Fruit fly (Drosophila melanogaster) whole organism, prepupa: Measurements from ENCODE around the gene bin.
A peak's percentile ranks its signal among the peaks of the same experiment; 100 is the strongest.

ENCODE experiments used
- CG10631 ChIP-seq: fragments of 200-800 bp; sonication (Bioruptor generic); optimal IDR thresholded peaks from 2 replicates; lab custom pipeline; 2016; ENCODE audit warnings: missing biosample characterization, missing genetic modification characterization
- CG11294 ChIP-seq: fragments of 200-800 bp; sonication (Bioruptor generic); IDR thresholded peaks from 2 replicates; pipeline ENCODE4 v1.3.6; 2022; ENCODE audit warnings: missing biosample characterization, missing genetic modification characterization
- CG11902 ChIP-seq: fragments of 200-800 bp; sonication (Bioruptor generic); optimal IDR thresholded peaks from 3 replicates; lab custom pipeline; 2016; ENCODE audit warnings: missing biosample characterization, missing genetic modification characterization
- CG15336 ChIP-seq: fragments of 200-800 bp; sonication (Bioruptor generic); IDR thresholded peaks from 2 replicates; pipeline ENCODE4 v1.3.6; 2022; ENCODE audit warnings: missing biosample characterization, missing genetic modification characterization
- CG1621 ChIP-seq: fragments of 200-800 bp; sonication (Bioruptor generic); optimal IDR thresholded peaks from 3 replicates; lab custom pipeline; 2018; ENCODE audit warnings: missing biosample characterization, mild to moderate bottlenecking, missing genetic modification characterization
- CG16779 ChIP-seq: fragments of 200-800 bp; sonication (Bioruptor generic); optimal IDR thresholded peaks from 3 replicates; lab custom pipeline; 2017; ENCODE audit warnings: missing biosample characterization, mild to moderate bottlenecking, missing genetic modification characterization
- CG31627 ChIP-seq: fragments of 200-800 bp; sonication (Bioruptor generic); optimal IDR thresholded peaks from 3 replicates; lab custom pipeline; 2016; ENCODE audit warnings: missing biosample characterization, missing genetic modification characterization
- CG32006 ChIP-seq: fragments of 200-800 bp; sonication (Bioruptor generic); optimal IDR thresholded peaks from 3 replicates; lab custom pipeline; 2017; ENCODE audit warnings: missing biosample characterization, mild to moderate bottlenecking, missing genetic modification characterization
- CG4318 ChIP-seq: fragments of 200-800 bp; sonication (Bioruptor generic); optimal IDR thresholded peaks from 3 replicates; lab custom pipeline; 2017; ENCODE audit warnings: missing biosample characterization, mild to moderate bottlenecking, missing genetic modification characterization
- CG6163 ChIP-seq: fragments of 200-800 bp; sonication (Bioruptor generic); IDR thresholded peaks from 3 replicates; pipeline ENCODE4 v1.3.6; 2022; ENCODE audit warnings: missing biosample characterization, missing genetic modification characterization
- CG6276 ChIP-seq: fragments of 200-800 bp; sonication (Bioruptor generic); optimal IDR thresholded peaks from 2 replicates; lab custom pipeline; 2017; ENCODE audit warnings: missing biosample characterization, mild to moderate bottlenecking, missing genetic modification characterization
- CG6792 ChIP-seq: fragments of 200-800 bp; sonication (Bioruptor generic); optimal IDR thresholded peaks from 3 replicates; lab custom pipeline; 2016; ENCODE audit warnings: missing biosample characterization, missing genetic modification characterization
- CG6808 ChIP-seq: fragments of 200-800 bp; sonication (Bioruptor generic); optimal IDR thresholded peaks from 3 replicates; lab custom pipeline; 2017; ENCODE audit warnings: missing biosample characterization, missing genetic modification characterization, mild to moderate bottlenecking, moderate library complexity, missing genetic modification reagents
- CG6854 ChIP-seq: fragments of 200-800 bp; sonication (Bioruptor generic); optimal IDR thresholded peaks from 2 replicates; lab custom pipeline; 2017; ENCODE audit warnings: missing biosample characterization, mild to moderate bottlenecking, missing genetic modification characterization
- CG8119 ChIP-seq: fragments of 200-800 bp; sonication (Bioruptor generic); IDR thresholded peaks from 3 replicates; pipeline ENCODE4 v1.3.6; 2022; ENCODE audit warnings: missing biosample characterization, missing genetic modification characterization
- CG8319 ChIP-seq: fragments of 200-800 bp; sonication (Bioruptor generic); optimal IDR thresholded peaks from 3 replicates; lab custom pipeline; 2016; ENCODE audit warnings: missing biosample characterization, missing genetic modification characterization
- CG9139 ChIP-seq: fragments of 200-800 bp; sonication (Bioruptor generic); optimal IDR thresholded peaks from 3 replicates; lab custom pipeline; 2017; ENCODE audit warnings: missing biosample characterization, mild to moderate bottlenecking, missing genetic modification characterization
- Eip75B ChIP-seq: fragments of 200-800 bp; sonication (Bioruptor generic); optimal IDR thresholded peaks from 3 replicates; lab custom pipeline; 2016; ENCODE audit warnings: missing biosample characterization, missing genetic modification characterization
- Eip78C ChIP-seq: fragments of 200-800 bp; sonication (Bioruptor generic); peaks from one replicate; lab custom pipeline; 2016; ENCODE audit warnings: missing biosample characterization, missing genetic modification characterization
- Eip93F ChIP-seq: fragments of 200-800 bp; sonication (Bioruptor generic); optimal IDR thresholded peaks from 2 replicates; lab custom pipeline; 2016; ENCODE audit warnings: missing biosample characterization, mild to moderate bottlenecking, missing genetic modification characterization
- Ets96B ChIP-seq: fragments of 200-800 bp; optimal IDR thresholded peaks from 2 replicates; lab custom pipeline; 2019; ENCODE audit warnings: missing biosample characterization, mild to moderate bottlenecking, missing genetic modification characterization, moderate library complexity
- Gug ChIP-seq: fragments of 200-800 bp; sonication (Bioruptor generic); IDR thresholded peaks from 2 replicates; pipeline ENCODE4 v1.3.6; 2022; ENCODE audit warnings: missing biosample characterization, missing genetic modification characterization
- Hr38 ChIP-seq: sonication (Bioruptor generic); optimal IDR thresholded peaks from 2 replicates; lab custom pipeline; 2016; ENCODE audit warnings: missing biosample characterization, missing genetic modification characterization
- Lpt ChIP-seq: fragments of 200-800 bp; sonication (Bioruptor generic); optimal IDR thresholded peaks from 3 replicates; lab custom pipeline; 2016; ENCODE audit warnings: missing biosample characterization, missing genetic modification characterization
- OdsH ChIP-seq: fragments of 200-800 bp; sonication (Bioruptor generic); optimal IDR thresholded peaks from 3 replicates; lab custom pipeline; 2016; ENCODE audit warnings: missing biosample characterization, missing genetic modification characterization
- Sox102F ChIP-seq: fragments of 200-800 bp; sonication (Bioruptor generic); optimal IDR thresholded peaks from 2 replicates; lab custom pipeline; 2016; ENCODE audit warnings: missing biosample characterization, mild to moderate bottlenecking, missing genetic modification characterization
- Sox14 ChIP-seq: fragments of 200-800 bp; sonication (Bioruptor generic); optimal IDR thresholded peaks from 3 replicates; lab custom pipeline; 2016; ENCODE audit warnings: missing biosample characterization, missing genetic modification characterization
- Sox15 ChIP-seq: fragments of 200-800 bp; sonication (Bioruptor generic); optimal IDR thresholded peaks from 3 replicates; lab custom pipeline; 2016; ENCODE audit warnings: missing biosample characterization, missing genetic modification characterization
- achi ChIP-seq: fragments of 200-800 bp; sonication (Bioruptor generic); optimal IDR thresholded peaks from 3 replicates; lab custom pipeline; 2016; ENCODE audit warnings: missing biosample characterization, missing genetic modification characterization
- acj6 ChIP-seq: fragments of 200-800 bp; sonication (Bioruptor generic); optimal IDR thresholded peaks from 3 replicates; lab custom pipeline; 2016; ENCODE audit warnings: missing biosample characterization, missing genetic modification characterization
- cyc ChIP-seq: fragments of 200-800 bp; sonication (Bioruptor generic); optimal IDR thresholded peaks from 3 replicates; lab custom pipeline; 2016; ENCODE audit warnings: missing biosample characterization, missing genetic modification characterization
- eg ChIP-seq: fragments of 200-800 bp; sonication (Bioruptor generic); IDR thresholded peaks from 3 replicates; pipeline ENCODE4 v1.3.6; 2022; ENCODE audit warnings: missing biosample characterization, missing genetic modification characterization
- fd59A ChIP-seq: fragments of 200-800 bp; sonication (Bioruptor generic); optimal IDR thresholded peaks from 2 replicates; lab custom pipeline; 2017; ENCODE audit warnings: missing biosample characterization, mild to moderate bottlenecking, missing genetic modification characterization, missing genetic modification reagents
- fd85E ChIP-seq: fragments of 200-800 bp; sonication (Bioruptor generic); optimal IDR thresholded peaks from 3 replicates; lab custom pipeline; 2016; ENCODE audit warnings: missing biosample characterization, missing genetic modification characterization
- fkh ChIP-seq: fragments of 200-800 bp; sonication (Bioruptor generic); optimal IDR thresholded peaks from 3 replicates; lab custom pipeline; 2017; ENCODE audit warnings: missing biosample characterization, mild to moderate bottlenecking, missing genetic modification characterization, moderate library complexity
- lz ChIP-seq: fragments of 200-800 bp; sonication (Bioruptor generic); optimal IDR thresholded peaks from 3 replicates; lab custom pipeline; 2016; ENCODE audit warnings: missing biosample characterization, missing genetic modification characterization
- salr ChIP-seq, 2 experiments: fragments of 200-800 bp; sonication (Bioruptor generic); optimal IDR thresholded peaks; 3 replicates each; lab custom pipeline; 2016 to 2018; ENCODE audit warnings: missing biosample characterization in 2 of 2, missing genetic modification characterization in 2 of 2, mild to moderate bottlenecking in 1 of 2
- svp ChIP-seq: fragments of 200-800 bp; sonication (Bioruptor generic); peaks from one replicate; lab custom pipeline; 2016; ENCODE audit warnings: missing biosample characterization, missing genetic modification characterization
- topi ChIP-seq: fragments of 200-800 bp; sonication (Bioruptor generic); optimal IDR thresholded peaks from 3 replicates; lab custom pipeline; 2016; ENCODE audit warnings: missing biosample characterization, missing genetic modification characterization
- vri ChIP-seq: fragments of 200-800 bp; sonication (Bioruptor generic); optimal IDR thresholded peaks from 3 replicates; lab custom pipeline; 2016; ENCODE audit warnings: missing biosample characterization, mild to moderate bottlenecking, missing genetic modification characterization

The bin gene

DNA sequence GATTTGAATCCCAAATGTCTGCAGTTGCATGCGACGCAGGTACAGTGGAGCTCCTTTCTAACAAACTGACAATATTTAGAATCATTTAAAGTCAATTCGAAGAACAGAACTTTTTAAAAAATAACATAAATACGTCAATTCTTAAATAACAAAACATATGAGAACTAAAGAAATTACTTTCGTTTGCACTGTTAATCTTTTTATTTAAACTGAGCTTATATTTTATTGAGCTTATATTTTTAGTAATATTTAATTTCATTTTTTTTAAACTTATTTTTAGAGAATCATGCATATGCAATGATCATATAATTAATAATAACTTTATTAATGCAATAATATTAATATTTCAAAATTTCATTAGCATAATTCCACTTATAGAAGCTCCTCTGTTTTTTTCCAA, 9.9 kb upstream of the bin start:
- TF ChIP-seq CG6276 (GFP tag; lab: Kevin White, UChicago) = no peak

DNA sequence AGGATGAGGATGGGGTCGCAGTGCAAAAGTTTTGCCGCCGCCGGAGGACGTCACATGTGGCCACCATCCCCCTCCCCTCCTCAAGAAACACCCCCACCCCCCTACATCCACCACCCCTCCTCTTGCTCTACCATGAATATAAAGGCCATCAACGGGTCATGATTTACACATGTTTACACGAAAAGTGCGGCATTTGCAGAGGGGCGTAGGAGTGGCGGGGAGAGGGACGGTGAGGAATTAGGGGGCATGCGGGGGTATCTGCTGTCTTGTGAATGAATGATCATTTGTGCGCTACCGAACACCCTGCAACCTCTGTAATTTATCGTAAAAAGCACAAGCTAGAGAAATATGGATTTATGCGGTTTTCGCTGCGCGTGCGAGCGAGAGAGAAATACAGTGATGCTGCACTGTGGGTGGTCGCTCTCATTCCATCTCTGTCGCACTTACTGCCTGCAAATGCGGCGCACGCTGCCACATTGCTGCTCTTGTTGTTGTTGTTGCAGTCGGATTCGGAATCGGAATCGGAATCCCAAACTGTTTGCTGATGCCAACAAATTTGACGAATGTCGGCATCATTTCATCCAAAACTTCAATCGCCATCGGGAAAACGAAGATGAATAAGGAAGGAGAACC, 9.2 kb upstream of the bin start:
- TF ChIP-seq vri (GFP tag; lab: Kevin White, UChicago) (no peak), CG6792 (GFP tag; lab: Kevin White, UChicago) (no peak), svp (GFP tag; lab: Kevin White, UChicago) (no peak), Sox14 (no peak), salr (GFP tag; optimal IDR thresholded peaks at IDR 0.05; lab: Kevin White, UChicago) (no peak), fd59A (GFP tag; lab: Kevin White, UChicago) (no peak), fkh (GFP tag; lab: Kevin White, UChicago) (no peak), Hr38 (GFP tag; lab: Kevin White, UChicago) (no peak)

DNA sequence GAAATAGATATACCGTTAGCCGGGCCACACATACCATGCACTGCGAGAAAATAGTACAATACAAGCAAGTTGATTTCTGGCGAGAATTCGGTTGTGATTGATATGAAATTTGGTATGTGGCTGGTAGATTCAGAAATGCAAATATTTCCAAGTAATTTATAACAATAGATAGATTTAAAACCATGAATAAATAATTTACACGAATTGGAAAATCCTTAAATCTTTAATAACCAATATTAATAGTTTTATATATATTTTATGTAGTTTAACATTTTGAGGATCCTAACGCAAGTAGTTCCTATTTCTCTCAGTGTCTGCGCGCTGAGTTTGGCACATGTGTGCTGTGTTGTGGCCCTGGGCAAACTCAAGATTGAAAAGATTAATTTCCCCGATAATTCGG, 8.6 kb upstream of the bin start:
- TF ChIP-seq CG15336 (GFP tag; lab: Robert Waterston, UW) = peak; percentile 22; the same call in 1 of the 2 replicates
- peak; percentile 23 for TF ChIP-seq achi
- TF ChIP-seq svp (GFP tag; lab: Kevin White, UChicago) = peak; percentile 28
- peak; percentile 30 for TF ChIP-seq Eip78C (GFP tag; lab: Kevin White, UChicago)
- TF ChIP-seq Eip93F = no peak
- TF ChIP-seq CG32006 (GFP tag; lab: Kevin White, UChicago) = peak; percentile 27

DNA sequence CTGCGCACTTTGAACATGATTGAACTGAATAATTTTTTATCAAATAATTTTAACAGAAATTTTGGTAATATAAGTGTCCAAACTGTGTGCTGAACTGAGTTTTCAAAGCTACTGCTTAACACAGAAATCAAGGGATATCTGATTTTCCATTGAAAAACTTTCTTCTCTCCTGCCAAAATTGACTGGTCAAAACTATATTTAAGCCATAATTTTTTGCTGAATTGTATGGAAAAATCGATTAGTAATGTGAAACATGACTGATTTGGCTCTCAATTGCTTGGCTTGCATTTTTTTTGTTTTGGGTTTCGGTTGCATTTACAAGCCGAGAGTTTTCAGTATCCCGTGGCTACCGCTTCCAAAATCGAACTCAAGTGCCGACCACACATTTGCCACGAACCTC, 5.9 kb upstream of the bin start, which contains the start of the genes CG32388 and CG43439:
Gene CG32388 (minus strand): TSS at position 101 of the 400 bp plus-strand sequence.
Gene CG43439 (minus strand): TSS at position 101 of the 400 bp plus-strand sequence.
- TF ChIP-seq CG4318 (GFP tag; lab: Kevin White, UChicago) = no peak
- no peak for TF ChIP-seq CG31627
- no peak for TF ChIP-seq Eip93F
- TF ChIP-seq CG6792 (GFP tag; lab: Kevin White, UChicago) = no peak
- no peak for TF ChIP-seq CG9139
- TF ChIP-seq vri (GFP tag; lab: Kevin White, UChicago) = no peak
- TF ChIP-seq CG6854 = no peak
- TF ChIP-seq CG8319 (GFP tag; lab: Kevin White, UChicago) = no peak
- TF ChIP-seq acj6 = no peak
- no peak for TF ChIP-seq topi (GFP tag; lab: Kevin White, UChicago)
- no peak for TF ChIP-seq CG11294 (GFP tag; lab: Robert Waterston, UW)
- TF ChIP-seq CG8119 (GFP tag; lab: Robert Waterston, UW) = no peak
- no peak for TF ChIP-seq CG15336 (GFP tag; lab: Robert Waterston, UW)
- no peak for TF ChIP-seq Sox102F (GFP tag; lab: Kevin White, UChicago)

DNA sequence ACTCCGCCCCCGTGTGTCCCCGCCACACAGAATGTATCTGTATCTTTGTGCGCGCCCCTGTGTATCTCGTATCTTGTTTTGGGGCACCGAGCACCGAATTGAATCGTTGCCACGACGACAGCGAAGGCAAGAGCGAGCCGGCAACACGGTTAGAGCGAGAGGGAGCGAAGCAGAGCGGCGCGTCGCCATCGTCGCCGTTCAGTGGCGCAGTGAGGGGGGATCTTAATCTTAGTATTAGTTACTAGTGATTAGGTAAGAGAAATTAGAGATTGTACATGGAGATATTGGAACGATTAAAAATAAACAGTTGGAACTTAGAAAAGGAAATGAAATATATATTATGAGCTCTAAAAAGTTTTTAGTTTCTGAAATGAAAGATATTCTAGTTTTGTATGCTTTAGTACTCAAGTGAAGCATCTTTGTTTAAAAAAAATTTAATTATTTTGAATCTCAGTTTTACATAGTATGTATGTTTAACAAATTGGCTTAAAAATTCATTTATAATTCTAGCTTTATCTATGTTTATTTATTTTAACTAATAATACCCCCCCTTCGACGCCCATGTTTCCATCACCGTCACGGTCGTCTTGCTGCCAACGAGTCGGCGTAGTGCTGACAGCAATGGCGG, 1.4 kb upstream of the bin start:
- TF ChIP-seq svp (GFP tag; lab: Kevin White, UChicago) (peak; percentile 89), CG8319 (GFP tag; lab: Kevin White, UChicago) (peak; percentile 71), CG1621 (tag; lab: Kevin White, UChicago) (no peak), fd85E (no peak), Sox102F (GFP tag; lab: Kevin White, UChicago) (peak; percentile 44), CG32006 (GFP tag; lab: Kevin White, UChicago) (peak; percentile 89), CG6792 (GFP tag; lab: Kevin White, UChicago) (peak; percentile 71), CG16779 (peak; percentile 76), Eip78C (GFP tag; lab: Kevin White, UChicago) (peak; percentile 95), CG31627 (peak; percentile 46), Eip93F (no peak), vri (GFP tag; lab: Kevin White, UChicago) (no peak), eg (GFP tag; lab: Robert Waterston, UW) (peak; percentile 68), Lpt (GFP tag; lab: Kevin White, UChicago) (peak; percentile 77), CG6808 (GFP tag; lab: Kevin White, UChicago) (peak; percentile 82), Sox15 (GFP tag; lab: Kevin White, UChicago) (peak; percentile 69), Ets96B (tag; lab: Kevin White, UChicago) (peak; percentile 81), CG6163 (GFP tag; lab: Robert Waterston, UW) (peak; percentile 72; the same call in 2 of the 3 replicates), CG11902 (GFP tag; lab: Kevin White, UChicago) (peak; percentile 73), CG10631 (GFP tag; lab: Kevin White, UChicago) (peak; percentile 83), lz (peak; percentile 69), CG15336 (GFP tag; lab: Robert Waterston, UW) (peak; percentile 76), achi (peak; percentile 72), salr (GFP tag; optimal IDR thresholded peaks at IDR 0.05; lab: Kevin White, UChicago) (peak in 1 of 2 experiments; percentile 86), cyc (GFP tag; lab: Kevin White, UChicago) (peak; percentile 72), Gug (GFP tag; lab: Robert Waterston, UW) (peak; percentile 71; the same call in 1 of the 2 replicates), Eip75B (GFP tag; lab: Kevin White, UChicago) (peak; percentile 82), CG6276 (GFP tag; lab: Kevin White, UChicago) (peak; percentile 89), OdsH (GFP tag; lab: Kevin White, UChicago) (peak; percentile 72), acj6 (peak; percentile 70)
